Fruit fly (Drosophila melanogaster): ENCODE results near the gene CG5024.

Gene CG5024

dm6 chr3R:25810796-25811195, at the start of gene CG5024:
CG5024 (plus strand) TSS chr3R:25811096.
- TF ChIP-seq Snoo (tag; optimal IDR thresholded peaks at IDR 0.05) (no peak), CG13204 (GFP tag; optimal IDR thresholded peaks at IDR 0.05) (no peak), CG9948 (tag; optimal IDR thresholded peaks at IDR 0.05) (no peak), CG8159 (tag; optimal IDR thresholded peaks at IDR 0.05) (no peak), EcR (GFP tag; optimal IDR thresholded peaks at IDR 0.05) (no peak), CG32121 (GFP tag; IDR thresholded peaks at IDR 0.05) (no peak), CG14655 (GFP tag; optimal IDR thresholded peaks at IDR 0.05) (no peak), CG8301 (tag; optimal IDR thresholded peaks at IDR 0.05) (no peak), D1 (tag; optimal IDR thresholded peaks at IDR 0.05) (no peak), CG4496 (GFP tag; IDR thresholded peaks at IDR 0.05) (no peak), CG17806 (tag; optimal IDR thresholded peaks at IDR 0.05) (no peak), CG34367 (tag; optimal IDR thresholded peaks at IDR 0.05) (no peak), Ets98B (GFP tag; IDR thresholded peaks at IDR 0.05) (no peak), CG15710 (tag; optimal IDR thresholded peaks at IDR 0.05) (no peak), rn (GFP tag; IDR thresholded peaks at IDR 0.05) (no peak), CG10348 (GFP tag; IDR thresholded peaks at IDR 0.05) (no peak), gl (tag; optimal IDR thresholded peaks at IDR 0.05) (no peak), Pif1A (GFP tag; optimal IDR thresholded peaks at IDR 0.05) (no peak)

dm6 chr3R:25762005-25762764, 48.7 kb upstream of the CG5024 start:
- TF ChIP-seq CG34367 (tag; optimal IDR thresholded peaks at IDR 0.05), result no peak
- no peak for TF ChIP-seq Ets98B (GFP tag; IDR thresholded peaks at IDR 0.05)
- TF ChIP-seq CG8159 (tag; optimal IDR thresholded peaks at IDR 0.05), result no peak
- no peak for TF ChIP-seq CG32121 (GFP tag; IDR thresholded peaks at IDR 0.05)
- TF ChIP-seq Pif1B (GFP tag; optimal IDR thresholded peaks at IDR 0.05), result no peak
- TF ChIP-seq CG8301 (tag; optimal IDR thresholded peaks at IDR 0.05), result no peak
- TF ChIP-seq gl (tag; optimal IDR thresholded peaks at IDR 0.05), result no peak
- no peak for TF ChIP-seq CG10348 (GFP tag; IDR thresholded peaks at IDR 0.05)
- TF ChIP-seq D1 (tag; optimal IDR thresholded peaks at IDR 0.05), result no peak
- no peak for TF ChIP-seq Pif1A (GFP tag; optimal IDR thresholded peaks at IDR 0.05)
- TF ChIP-seq CG12605 (GFP tag; IDR thresholded peaks at IDR 0.05), result no peak
- no peak for TF ChIP-seq CG13204 (GFP tag; optimal IDR thresholded peaks at IDR 0.05)
- no peak for TF ChIP-seq Snoo (tag; optimal IDR thresholded peaks at IDR 0.05)
- no peak for TF ChIP-seq CG14655 (GFP tag; optimal IDR thresholded peaks at IDR 0.05)
- TF ChIP-seq CG15710 (tag; optimal IDR thresholded peaks at IDR 0.05), result no peak

dm6 chr3R:25763005-25763404, 47.9 kb upstream of the CG5024 start, which contains the start of gene LpR1:
LpR1 (minus strand) TSS chr3R:25763105.
- TF ChIP-seq EcR (GFP tag; optimal IDR thresholded peaks at IDR 0.05), result no peak
- no peak for TF ChIP-seq D1 (tag; optimal IDR thresholded peaks at IDR 0.05)
- no peak for TF ChIP-seq gl (tag; optimal IDR thresholded peaks at IDR 0.05)
- TF ChIP-seq CG9948 (tag; optimal IDR thresholded peaks at IDR 0.05), result no peak
- TF ChIP-seq CG4496 (GFP tag; IDR thresholded peaks at IDR 0.05), result no peak
- no peak for TF ChIP-seq CG12605 (GFP tag; IDR thresholded peaks at IDR 0.05)
- no peak for TF ChIP-seq CG8159 (tag; optimal IDR thresholded peaks at IDR 0.05)
- no peak for TF ChIP-seq Snoo (tag; optimal IDR thresholded peaks at IDR 0.05)
- no peak for TF ChIP-seq CG8301 (tag; optimal IDR thresholded peaks at IDR 0.05)
- no peak for TF ChIP-seq CG15710 (tag; optimal IDR thresholded peaks at IDR 0.05)
- no peak for TF ChIP-seq CG32121 (GFP tag; IDR thresholded peaks at IDR 0.05)
- no peak for TF ChIP-seq CG13204 (GFP tag; optimal IDR thresholded peaks at IDR 0.05)
- TF ChIP-seq CG17806 (tag; optimal IDR thresholded peaks at IDR 0.05), result no peak
- TF ChIP-seq CG34367 (tag; optimal IDR thresholded peaks at IDR 0.05), result no peak
- no peak for TF ChIP-seq Pif1B (GFP tag; optimal IDR thresholded peaks at IDR 0.05)
- TF ChIP-seq fd96Ca (GFP tag; IDR thresholded peaks at IDR 0.05), result no peak
- no peak for TF ChIP-seq rn (GFP tag; IDR thresholded peaks at IDR 0.05)
- no peak for TF ChIP-seq Ets98B (GFP tag; IDR thresholded peaks at IDR 0.05)

DNA sequence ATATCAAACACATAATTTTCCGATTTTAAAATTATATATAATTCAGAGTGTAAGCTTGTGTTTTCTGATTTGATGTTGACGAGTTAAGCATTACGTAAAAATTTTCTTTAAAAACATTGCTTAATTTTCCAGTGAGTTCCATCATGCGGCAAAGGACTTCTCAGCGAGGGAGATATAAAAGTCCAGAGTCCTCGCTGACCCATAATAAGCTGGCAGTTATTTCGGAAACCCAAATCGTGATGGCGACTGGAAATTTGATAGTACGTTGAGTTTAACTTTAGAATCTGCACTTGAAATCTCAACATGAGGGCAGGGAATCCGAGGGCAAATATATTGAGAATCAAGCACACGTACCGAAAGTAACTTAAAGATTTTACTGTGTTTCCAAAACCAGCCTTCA, 35.6 kb upstream of the CG5024 start, which contains the start of the genes CG17197 and CG17198:
CG17197 (minus strand) TSS at position 101 of the 400 bp plus-strand sequence.
CG17198 (minus strand) TSS at position 101 of the 400 bp plus-strand sequence.
- TF ChIP-seq CG8301 (tag; optimal IDR thresholded peaks at IDR 0.05), result no peak
- TF ChIP-seq CG10348 (GFP tag; IDR thresholded peaks at IDR 0.05), result no peak
- TF ChIP-seq Pif1A (GFP tag; optimal IDR thresholded peaks at IDR 0.05), result no peak
- TF ChIP-seq CG32121 (GFP tag; IDR thresholded peaks at IDR 0.05), result no peak
- no peak for TF ChIP-seq CG17806 (tag; optimal IDR thresholded peaks at IDR 0.05)
- no peak for TF ChIP-seq CG4496 (GFP tag; IDR thresholded peaks at IDR 0.05)
- TF ChIP-seq EcR (GFP tag; optimal IDR thresholded peaks at IDR 0.05), result no peak

DNA sequence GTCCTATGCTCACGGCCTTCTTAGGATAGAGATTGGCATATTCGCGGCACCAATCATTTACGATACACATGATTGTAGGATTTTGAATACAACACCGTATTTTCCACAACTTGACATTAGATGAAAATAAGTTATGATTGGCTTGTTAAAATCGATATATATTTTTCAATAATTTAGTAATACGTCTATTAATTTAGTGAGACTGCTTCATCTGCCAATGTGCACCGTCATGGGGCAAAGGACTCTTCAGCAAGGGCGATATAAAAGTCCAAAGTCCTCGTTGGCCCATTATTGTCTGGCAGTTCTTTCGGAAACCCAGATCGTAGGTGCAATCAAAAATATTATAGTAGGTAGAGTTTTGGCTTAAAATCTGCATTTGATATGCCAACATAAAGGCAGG, 34.8 kb upstream of the CG5024 start, which contains the start of gene CG17196:
CG17196 (minus strand) TSS at position 101 of the 400 bp plus-strand sequence.
- TF ChIP-seq rn (GFP tag; IDR thresholded peaks at IDR 0.05), result no peak
- no peak for TF ChIP-seq CG8159 (tag; optimal IDR thresholded peaks at IDR 0.05)

DNA sequence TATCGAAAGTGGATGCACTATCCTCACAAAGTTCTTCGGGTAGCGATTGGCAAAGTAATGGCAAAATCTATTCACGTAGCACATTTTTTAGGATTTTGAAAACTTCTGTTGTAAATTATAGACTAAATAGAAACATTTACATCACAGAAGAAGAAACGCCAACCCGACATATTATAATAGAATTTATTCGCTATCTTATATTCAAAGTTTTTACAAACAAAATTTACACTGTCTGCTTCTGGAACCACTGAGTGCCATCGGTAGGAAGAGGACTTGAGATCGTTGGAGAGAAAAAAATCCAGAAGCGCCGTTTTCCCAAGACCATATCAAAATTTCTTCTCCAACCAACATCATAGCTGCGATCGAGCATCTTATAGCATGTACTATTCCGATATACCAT, 33.8 kb upstream of the CG5024 start, which contains the start of gene CG17195:
CG17195 (minus strand) TSS at position 101 of the 400 bp plus-strand sequence.
- TF ChIP-seq CG8159 (tag; optimal IDR thresholded peaks at IDR 0.05), result no peak
